Worm (Caenorhabditis elegans): Measurements from ENCODE around the gene tsp-3.

The tsp-3 gene

DNA sequence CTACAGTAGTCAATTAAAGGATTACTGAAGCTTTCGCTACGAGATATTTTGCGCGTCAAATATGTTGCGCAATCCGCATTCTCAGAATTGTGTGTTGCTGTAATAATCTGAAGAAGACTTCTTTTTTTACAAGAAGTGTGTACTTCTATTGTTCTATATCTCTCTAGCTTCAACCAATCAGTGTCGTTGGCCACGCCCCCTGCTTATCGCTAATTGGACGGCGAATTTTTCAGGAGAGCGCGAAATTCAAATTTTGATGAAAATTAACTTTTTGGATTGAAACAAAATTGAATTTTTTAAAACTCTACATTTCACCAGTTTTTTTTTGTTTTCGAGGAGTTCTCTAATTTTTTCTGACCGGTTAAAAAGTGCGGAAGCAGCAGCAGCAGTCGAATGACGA, 35.6 kb upstream of the tsp-3 start:
- no peak for TF ChIP-seq unc-55 (GFP tag; optimal IDR thresholded peaks at IDR 0.05)
- no peak for TF ChIP-seq nhr-129 (tag; optimal IDR thresholded peaks at IDR 0.05)
- TF ChIP-seq C34F6.9 (tag; optimal IDR thresholded peaks at IDR 0.05): no peak
- TF ChIP-seq nhr-11 (tag; optimal IDR thresholded peaks at IDR 0.05): no peak
- TF ChIP-seq sma-3 (GFP tag; optimal IDR thresholded peaks at IDR 0.05): no peak
- no peak for TF ChIP-seq crh-2 (tag; optimal IDR thresholded peaks at IDR 0.05)
- no peak for TF ChIP-seq lin-39 (tag; optimal IDR thresholded peaks at IDR 0.05)
- no peak for TF ChIP-seq ama-1 (optimal IDR thresholded peaks at IDR 0.05)
- TF ChIP-seq R02D3.7 (tag; optimal IDR thresholded peaks at IDR 0.05): no peak
- no peak for TF ChIP-seq nhr-10 (tag; optimal IDR thresholded peaks at IDR 0.05)
- TF ChIP-seq lin-11 (tag; optimal IDR thresholded peaks at IDR 0.05): no peak
- no peak for TF ChIP-seq fos-1 (tag; optimal IDR thresholded peaks at IDR 0.05)
- TF ChIP-seq ZK546.5 (tag; optimal IDR thresholded peaks at IDR 0.05): no peak
- TF ChIP-seq ztf-1 (GFP tag; conservative IDR thresholded peaks at IDR 0.05): no peak
- TF ChIP-seq dmd-4 (tag; optimal IDR thresholded peaks at IDR 0.05): no peak
- TF ChIP-seq zag-1 (tag; optimal IDR thresholded peaks at IDR 0.05): no peak
- TF ChIP-seq unc-39 (tag; optimal IDR thresholded peaks at IDR 0.05): no peak

DNA sequence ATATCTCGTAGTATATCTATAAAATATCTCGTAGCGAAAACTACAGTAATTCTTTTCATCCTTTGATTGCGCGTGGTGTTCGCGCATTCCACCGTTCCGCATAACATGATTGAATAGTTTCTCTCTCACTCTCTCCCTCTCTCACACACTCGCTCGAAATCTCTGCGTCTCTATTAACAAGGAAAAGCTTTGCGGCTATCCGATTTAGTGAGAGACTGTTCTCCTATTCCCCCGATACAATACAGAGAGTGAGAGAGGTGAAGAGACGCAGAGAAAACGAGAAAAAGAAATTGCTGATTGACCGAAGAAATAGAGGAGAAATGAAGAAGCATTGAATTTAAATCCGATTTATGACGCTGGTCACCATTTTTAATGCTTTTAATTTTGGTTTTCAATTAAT, 30.5 kb upstream of the tsp-3 start:
- peak; percentile 23 for TF ChIP-seq sma-9 (GFP tag; optimal IDR thresholded peaks at IDR 0.05)
- TF ChIP-seq sma-9 (tag; optimal IDR thresholded peaks at IDR 0.05): no peak
- no peak for TF ChIP-seq alr-1 (tag; optimal IDR thresholded peaks at IDR 0.05)
- no peak for TF ChIP-seq egl-27 (tag; optimal IDR thresholded peaks at IDR 0.05)
- peak; percentile 27 for TF ChIP-seq nhr-21 (tag; optimal IDR thresholded peaks at IDR 0.05)
- TF ChIP-seq F13H6.1 (tag; optimal IDR thresholded peaks at IDR 0.05): peak; percentile 38
- TF ChIP-seq crh-2 (tag; optimal IDR thresholded peaks at IDR 0.05): no peak
- peak in 1 of 2 experiments; percentile 66 for TF ChIP-seq lsy-2 (tag; optimal IDR thresholded peaks at IDR 0.05)
- TF ChIP-seq C34F6.9 (tag; optimal IDR thresholded peaks at IDR 0.05): peak; percentile 21
- no peak for TF ChIP-seq nhr-129 (tag; optimal IDR thresholded peaks at IDR 0.05)
- no peak for TF ChIP-seq nhr-6 (tag; optimal IDR thresholded peaks at IDR 0.05)
- TF ChIP-seq unc-55 (GFP tag; optimal IDR thresholded peaks at IDR 0.05): no peak
- peak; percentile 34 for TF ChIP-seq sma-3 (GFP tag; optimal IDR thresholded peaks at IDR 0.05)
- no peak for TF ChIP-seq ztf-4 (tag; optimal IDR thresholded peaks at IDR 0.05)
- peak; percentile 48 for TF ChIP-seq nhr-25 (tag; optimal IDR thresholded peaks at IDR 0.05)
- TF ChIP-seq sem-4 (tag; optimal IDR thresholded peaks at IDR 0.05): peak; percentile 88
- no peak for TF ChIP-seq ZK546.5 (tag; optimal IDR thresholded peaks at IDR 0.05)
- no peak for TF ChIP-seq mbf-1 (tag; optimal IDR thresholded peaks at IDR 0.05)
- peak; percentile 36 for TF ChIP-seq fos-1 (tag; optimal IDR thresholded peaks at IDR 0.05)
- no peak for TF ChIP-seq lin-13 (GFP tag; optimal IDR thresholded peaks at IDR 0.05)

DNA sequence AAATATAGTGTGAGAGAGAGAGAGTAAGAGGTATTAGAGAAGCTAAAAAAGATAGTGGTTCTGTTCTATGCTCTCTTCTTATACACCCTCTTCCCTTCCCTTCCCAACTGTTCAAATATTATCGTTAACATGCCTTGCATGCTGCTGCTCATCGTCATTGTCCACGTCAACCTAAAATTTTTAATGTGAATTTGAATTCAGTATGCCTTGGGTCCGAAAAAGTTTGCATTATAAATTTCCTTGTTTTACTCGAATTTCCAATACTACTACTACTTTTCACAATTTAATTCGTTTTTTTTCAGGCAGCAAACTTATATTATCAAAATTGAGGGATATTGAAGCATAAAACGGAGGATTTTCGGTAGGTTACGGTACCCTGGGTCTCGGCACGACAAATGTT, 25.4 kb upstream of the tsp-3 start, which contains the start of gene gly-5:
Gene gly-5, plus strand, starts transcription at position 301 of the 400 bp plus-strand sequence.
- no peak for TF ChIP-seq aly-2 (tag; optimal IDR thresholded peaks at IDR 0.05)
- no peak for TF ChIP-seq mab-5 (tag; optimal IDR thresholded peaks at IDR 0.05)
- TF ChIP-seq sma-9 (GFP tag; optimal IDR thresholded peaks at IDR 0.05): peak; percentile 33
- TF ChIP-seq sma-9 (tag; optimal IDR thresholded peaks at IDR 0.05): no peak
- peak; percentile 21 for TF ChIP-seq F13H6.1 (tag; optimal IDR thresholded peaks at IDR 0.05)
- TF ChIP-seq fos-1 (tag; optimal IDR thresholded peaks at IDR 0.05): peak; percentile 42

DNA sequence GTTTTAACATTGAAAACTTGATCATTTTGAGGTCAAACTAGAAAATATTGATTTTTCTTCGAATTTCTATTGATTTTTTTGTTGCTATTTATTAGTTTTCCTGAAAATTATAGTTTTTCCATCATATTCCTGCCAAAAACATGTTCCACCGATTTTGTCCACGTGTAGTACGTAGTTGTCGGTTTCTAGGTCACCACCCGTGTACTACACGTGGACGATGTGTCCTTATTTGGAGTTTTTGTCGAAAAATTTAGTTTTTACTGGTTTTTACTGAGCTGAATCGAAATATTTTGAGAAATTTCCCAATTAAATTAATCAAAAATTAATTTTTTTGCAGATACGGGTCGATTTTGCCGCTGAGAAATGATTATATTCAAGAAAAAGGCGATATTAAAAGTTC, 24.7 kb upstream of the tsp-3 start:
- TF ChIP-seq alr-1 (tag; optimal IDR thresholded peaks at IDR 0.05) (no peak), sma-9 (GFP tag; optimal IDR thresholded peaks at IDR 0.05) (no peak), sma-9 (tag; optimal IDR thresholded peaks at IDR 0.05) (no peak), crh-2 (tag; optimal IDR thresholded peaks at IDR 0.05) (peak; percentile 37), gmeb-1 (tag; optimal IDR thresholded peaks at IDR 0.05) (peak; percentile 62), F13H6.1 (tag; optimal IDR thresholded peaks at IDR 0.05) (peak; percentile 69), lin-13 (GFP tag; optimal IDR thresholded peaks at IDR 0.05) (peak; percentile 32), nhr-129 (tag; optimal IDR thresholded peaks at IDR 0.05) (no peak), fos-1 (tag; optimal IDR thresholded peaks at IDR 0.05) (peak; percentile 12), egl-27 (tag; optimal IDR thresholded peaks at IDR 0.05) (no peak), ztf-1 (GFP tag; conservative IDR thresholded peaks at IDR 0.05) (0 out of 2 replicates have a peak, but pooled peaks have one; percentile 66), unc-55 (GFP tag; optimal IDR thresholded peaks at IDR 0.05) (peak; percentile 50), nhr-10 (tag; optimal IDR thresholded peaks at IDR 0.05) (no peak), nhr-6 (tag; optimal IDR thresholded peaks at IDR 0.05) (peak; percentile 59), sma-3 (GFP tag; optimal IDR thresholded peaks at IDR 0.05) (peak; percentile 77), ama-1 (optimal IDR thresholded peaks at IDR 0.05) (no peak), zag-1 (tag; optimal IDR thresholded peaks at IDR 0.05) (no peak), unc-39 (tag; optimal IDR thresholded peaks at IDR 0.05) (no peak), ztf-11 (tag; optimal IDR thresholded peaks at IDR 0.05) (no peak), skn-1 (tag; optimal IDR thresholded peaks at IDR 0.05) (no peak), aly-2 (tag; optimal IDR thresholded peaks at IDR 0.05) (no peak), nhr-25 (tag; optimal IDR thresholded peaks at IDR 0.05) (peak; percentile 48), lsy-2 (tag; optimal IDR thresholded peaks at IDR 0.05) (peak; percentile 69 to 84), blmp-1 (tag; optimal IDR thresholded peaks at IDR 0.05; ENCODE audit: insufficient read depth) (no peak), peb-1 (tag; optimal IDR thresholded peaks at IDR 0.05) (no peak), C34F6.9 (tag; optimal IDR thresholded peaks at IDR 0.05) (peak; percentile 65), R02D3.7 (tag; optimal IDR thresholded peaks at IDR 0.05) (no peak), nhr-77 (tag; optimal IDR thresholded peaks at IDR 0.05) (no peak)
